Worm (Caenorhabditis elegans) whole organism, dauer: ENCODE results near the gene T19E7.6.

Source experiments
- unc-62 ChIP-seq: sonication (generic microtip); optimal IDR thresholded peaks from 2 replicates; lab custom pipeline; 2017; ENCODE audit warnings: missing biosample characterization, missing genetic modification reagents, missing genetic modification characterization

T19E7.6 gene

ce11 chrIV:5645514-5646052 lies 23.7 kb downstream of the T19E7.6 start, which contains the start of the genes srd-8 and B0547.2:
TSS of gene srd-8 (minus strand) at chrIV:5645614.
TSS of gene B0547.2 (plus strand) at chrIV:5646002.
- TF ChIP-seq unc-62 (GFP tag; lab: Kevin White, UChicago): no peak

- no peak for TF ChIP-seq unc-62 (GFP tag; lab: Kevin White, UChicago)
These were observed 33.8 kb downstream of the T19E7.6 start, which contains the start of gene srd-13 for ce11 chrIV:5635551-5635950. TSS of gene srd-13 (minus strand) at chrIV:5635651.

ce11 chrIV:5632536-5632935 lies 36.8 kb downstream of the T19E7.6 start:
- no peak for TF ChIP-seq unc-62 (GFP tag; lab: Kevin White, UChicago)

ce11 chrIV:5631628-5632027 lies 37.7 kb downstream of the T19E7.6 start, which contains the start of gene ttbk-8.2:
TSS of gene ttbk-8.2 (plus strand) at chrIV:5631928.
- TF ChIP-seq unc-62 (GFP tag; lab: Kevin White, UChicago): no peak

- no peak for TF ChIP-seq unc-62 (GFP tag; lab: Kevin White, UChicago)
These were observed 39.1 kb downstream of the T19E7.6 start, which contains the start of gene srd-12 for ce11 chrIV:5630156-5630555. TSS of gene srd-12 (minus strand) at chrIV:5630256.

ce11 chrIV:5627056-5627455 lies 42.2 kb downstream of the T19E7.6 start, which contains the start of gene srsx-14:
TSS of gene srsx-14 (minus strand) at chrIV:5627156.
- no peak for TF ChIP-seq unc-62 (GFP tag; lab: Kevin White, UChicago)

ce11 chrIV:5623718-5624117 lies 45.6 kb downstream of the T19E7.6 start, which contains the start of gene srsx-15:
TSS of gene srsx-15 (minus strand) at chrIV:5623818.
- TF ChIP-seq unc-62 (GFP tag; lab: Kevin White, UChicago): no peak

- no peak for TF ChIP-seq unc-62 (GFP tag; lab: Kevin White, UChicago)
These were observed 49.7 kb downstream of the T19E7.6 start, which contains the start of gene srsx-16 for ce11 chrIV:5619643-5620042. TSS of gene srsx-16 (minus strand) at chrIV:5619743.
